Fruit fly (Drosophila melanogaster): ENCODE data around the gene CG5916.

- no peak for TF ChIP-seq pan (optimal IDR thresholded peaks at IDR 0.05)
- TF ChIP-seq EcR (GFP tag; optimal IDR thresholded peaks at IDR 0.05), result no peak
- TF ChIP-seq psq (optimal IDR thresholded peaks at IDR 0.05), result no peak
- no peak for TF ChIP-seq usp (GFP tag; optimal IDR thresholded peaks at IDR 0.05)
- no peak for TF ChIP-seq Dll (optimal IDR thresholded peaks at IDR 0.05)
- TF ChIP-seq CG8478 (optimal IDR thresholded peaks at IDR 0.05), result no peak
These were observed 29.5 kb upstream of the CG5916 start for dm6 chr3R:16117359-16117758.
